Worm (Caenorhabditis elegans): ENCODE data around the gene ttr-2.
A peak's percentile ranks its signal among the peaks of the same experiment; 100 is the strongest.

The ttr-2 gene

ce11 chrIII:9930406-9930805 is 2.8 kb downstream of the ttr-2 start:
- peak; percentile 11 for TF ChIP-seq mxl-3 (GFP tag; optimal IDR thresholded peaks at IDR 0.05)
- no peak for TF ChIP-seq rbr-2 (tag; optimal IDR thresholded peaks at IDR 0.05)
- TF ChIP-seq ZK337.2 (GFP tag; IDR thresholded peaks at IDR 0.05), result no peak
- TF ChIP-seq dmd-6 (GFP tag; IDR thresholded peaks at IDR 0.05), result peak; percentile 67; the same call in 1 of the 2 replicates
- TF ChIP-seq lin-1 (GFP tag; IDR thresholded peaks at IDR 0.05), result peak; percentile 36; the same call in 1 of the 2 replicates
- TF ChIP-seq dve-1 (tag; optimal IDR thresholded peaks at IDR 0.05; ENCODE audit: insufficient read depth), result peak; percentile 87
- TF ChIP-seq nhr-10 (tag; optimal IDR thresholded peaks at IDR 0.05), result no peak
- TF ChIP-seq pqm-1 (tag; optimal IDR thresholded peaks at IDR 0.05), result peak; percentile 95
- TF ChIP-seq php-3 (GFP tag; IDR thresholded peaks at IDR 0.05), result peak; percentile 60
- TF ChIP-seq mdl-1 (tag; optimal IDR thresholded peaks at IDR 0.05), result no peak
- peak; percentile 13; the same call in 1 of the 2 replicates for TF ChIP-seq lin-38 (GFP tag; IDR thresholded peaks at IDR 0.05)
- TF ChIP-seq nhr-11 (tag; optimal IDR thresholded peaks at IDR 0.05), result no peak
- no peak for TF ChIP-seq lin-39 (tag; optimal IDR thresholded peaks at IDR 0.05)
- peak; percentile 27 for TF ChIP-seq dpl-1 (GFP tag; optimal IDR thresholded peaks at IDR 0.05)
- peak; percentile 35 for TF ChIP-seq hlh-30 (tag; optimal IDR thresholded peaks at IDR 0.05; ENCODE audit: insufficient read depth)
- peak; percentile 33; the same call in 1 of the 2 replicates for TF ChIP-seq ceh-20 (GFP tag; IDR thresholded peaks at IDR 0.05)
- no peak for TF ChIP-seq lim-7 (GFP tag; IDR thresholded peaks at IDR 0.05)
- TF ChIP-seq F26F4.8 (GFP tag; conservative IDR thresholded peaks at IDR 0.05), result no peak
- TF ChIP-seq T26A8.4 (GFP tag; IDR thresholded peaks at IDR 0.05), result peak; percentile 22; the same call in 1 of the 2 replicates
- peak; percentile 40 for TF ChIP-seq nhr-77 (tag; optimal IDR thresholded peaks at IDR 0.05)
- TF ChIP-seq nhr-28 (tag; optimal IDR thresholded peaks at IDR 0.05), result peak; percentile 63
- TF ChIP-seq daf-16 (GFP tag; optimal IDR thresholded peaks at IDR 0.05), result peak in 1 of 2 experiments; percentile 26
- TF ChIP-seq daf-16 (tag; optimal IDR thresholded peaks at IDR 0.05), result peak; percentile 89
- peak; percentile 4 to 29 for TF ChIP-seq lsy-2 (tag; optimal IDR thresholded peaks at IDR 0.05)
- 0 out of 2 replicates have a peak, but pooled peaks have one; percentile 51 for TF ChIP-seq saeg-2 (GFP tag; IDR thresholded peaks at IDR 0.05)
- TF ChIP-seq nhr-41 (GFP tag; IDR thresholded peaks at IDR 0.05), result 0 out of 2 replicates have a peak, but pooled peaks have one; percentile 9
- peak; percentile 57 for TF ChIP-seq nhr-102 (tag; optimal IDR thresholded peaks at IDR 0.05)
- no peak for TF ChIP-seq ceh-32 (tag; optimal IDR thresholded peaks at IDR 0.05; ENCODE audit: poor library complexity)
- no peak for TF ChIP-seq skn-1 (tag; optimal IDR thresholded peaks at IDR 0.05)
- TF ChIP-seq lin-13 (GFP tag; optimal IDR thresholded peaks at IDR 0.05), result no peak
- peak; percentile 62 for TF ChIP-seq mes-2 (tag; optimal IDR thresholded peaks at IDR 0.05; ENCODE audit: poor library complexity, severe bottlenecking)
- peak; percentile 56 for TF ChIP-seq mep-1 (tag; optimal IDR thresholded peaks at IDR 0.05)
- TF ChIP-seq nhr-48 (tag; optimal IDR thresholded peaks at IDR 0.05), result peak; percentile 80
- TF ChIP-seq hlh-11 (tag; optimal IDR thresholded peaks at IDR 0.05), result peak; percentile 85
- TF ChIP-seq arid-1 (GFP tag; conservative IDR thresholded peaks at IDR 0.05), result no peak
- TF ChIP-seq T20F7.1 (GFP tag; optimal IDR thresholded peaks at IDR 0.05), result peak; percentile 1
- TF ChIP-seq tra-1 (GFP tag; IDR thresholded peaks at IDR 0.05), result 0 out of 2 replicates have a peak, but pooled peaks have one; percentile 70
- TF ChIP-seq unc-62 (GFP tag; optimal IDR thresholded peaks at IDR 0.05 in 1 of 2), result peak in 1 of 2 experiments; percentile 58
- TF ChIP-seq unc-62 (tag; optimal IDR thresholded peaks at IDR 0.05), result no peak
- no peak for TF ChIP-seq fkh-10 (GFP tag; optimal IDR thresholded peaks at IDR 0.05)

DNA sequence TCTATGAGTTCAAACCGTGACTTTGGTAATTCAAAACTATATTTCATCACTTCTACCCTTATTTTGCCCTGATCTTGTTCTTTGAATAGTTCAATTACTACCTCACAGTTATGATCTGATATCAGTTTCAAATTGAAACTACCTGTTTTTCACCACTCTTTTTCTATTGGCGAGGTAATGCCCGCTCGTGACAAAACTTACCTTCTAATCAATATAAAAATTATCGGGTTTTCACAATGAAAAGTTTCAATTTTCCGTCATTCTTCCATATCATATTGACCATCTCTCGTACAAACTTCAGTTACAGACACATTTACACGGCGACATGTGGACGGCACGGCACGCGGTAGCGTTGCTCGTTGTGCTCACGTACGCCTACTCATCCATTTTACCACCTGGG is 4.5 kb downstream of the ttr-2 start, which contains the start of gene dec-7:
Gene dec-7, plus strand, starts transcription at position 308 of the 400 bp plus-strand sequence.
- TF ChIP-seq nhr-10 (tag; optimal IDR thresholded peaks at IDR 0.05) (no peak), lin-29 (GFP tag; IDR thresholded peaks at IDR 0.05) (no peak), ZK337.2 (GFP tag; IDR thresholded peaks at IDR 0.05) (no peak), lin-13 (GFP tag; optimal IDR thresholded peaks at IDR 0.05) (no peak), unc-62 (GFP tag; optimal IDR thresholded peaks at IDR 0.05 in 1 of 2) (peak in 1 of 2 experiments; percentile 50), unc-62 (tag; optimal IDR thresholded peaks at IDR 0.05) (no peak), nhr-237 (tag; optimal IDR thresholded peaks at IDR 0.05) (no peak), hlh-30 (tag; optimal IDR thresholded peaks at IDR 0.05; ENCODE audit: insufficient read depth) (peak; percentile 40), duxl-1 (tag; optimal IDR thresholded peaks at IDR 0.05; ENCODE audit: poor library complexity) (no peak), daf-16 (GFP tag; optimal IDR thresholded peaks at IDR 0.05) (no peak), daf-16 (tag; optimal IDR thresholded peaks at IDR 0.05) (peak; percentile 16), ceh-28 (tag; optimal IDR thresholded peaks at IDR 0.05) (no peak), ceh-62 (tag; optimal IDR thresholded peaks at IDR 0.05) (no peak), nhr-28 (tag; optimal IDR thresholded peaks at IDR 0.05) (peak; percentile 11), hlh-11 (tag; optimal IDR thresholded peaks at IDR 0.05) (peak; percentile 67), madf-5 (GFP tag; IDR thresholded peaks at IDR 0.05) (no peak), nhr-42 (GFP tag; IDR thresholded peaks at IDR 0.05) (no peak), hif-1 (tag; optimal IDR thresholded peaks at IDR 0.05) (peak in 1 of 2 experiments; percentile 9), dve-1 (tag; optimal IDR thresholded peaks at IDR 0.05; ENCODE audit: insufficient read depth) (peak; percentile 61), pha-4 (GFP tag; IDR thresholded peaks at IDR 0.05) (no peak), pha-4 (tag; optimal IDR thresholded peaks at IDR 0.05) (no peak)

Measured in whole organism, L4 larva.